Fruit fly (Drosophila melanogaster) whole organism, embryonic: ENCODE measurements around the gene CG15473.

Experiments used
- Bteb2 ChIP-seq: fragments of 200-800 bp; sonication (Bioruptor generic); optimal IDR thresholded peaks from 2 replicates; lab custom pipeline; 2016; ENCODE audit warnings: missing biosample characterization, missing genetic modification characterization
- CG13624 ChIP-seq: fragments of 200-800 bp; sonication (Bioruptor generic); optimal IDR thresholded peaks from 2 replicates; lab custom pipeline; 2016; ENCODE audit warnings: missing biosample characterization, missing genetic modification characterization
- CG13894 ChIP-seq: fragments of 200-800 bp; sonication (Bioruptor generic); optimal IDR thresholded peaks from 3 replicates; lab custom pipeline; 2018; ENCODE audit warnings: missing biosample characterization, mild to moderate bottlenecking, missing genetic modification characterization, moderate library complexity
- CG15479 ChIP-seq: fragments of 200-800 bp; sonication (Bioruptor generic); optimal IDR thresholded peaks from 3 replicates; lab custom pipeline; 2019; ENCODE audit warnings: missing biosample characterization, mild to moderate bottlenecking, missing genetic modification characterization, moderate library complexity
- CG16813 ChIP-seq: fragments of 200-800 bp; sonication (Bioruptor generic); IDR thresholded peaks from 3 replicates; pipeline ENCODE4 v1.3.6; 2022; ENCODE audit warnings: missing biosample characterization, missing genetic modification characterization; ENCODE audit not compliant: partially characterized antibody
- CG17912 ChIP-seq: fragments of 200-800 bp; sonication (Bioruptor generic); optimal IDR thresholded peaks from 2 replicates; lab custom pipeline; 2018; ENCODE audit warnings: missing biosample characterization, mild to moderate bottlenecking, missing genetic modification characterization
- CG2116 ChIP-seq: fragments of 200-800 bp; sonication (Bioruptor generic); optimal IDR thresholded peaks from 3 replicates; lab custom pipeline; 2018; ENCODE audit warnings: missing biosample characterization, mild to moderate bottlenecking, missing genetic modification characterization
- CG34376 ChIP-seq: fragments of 200-800 bp; sonication (Bioruptor generic); optimal IDR thresholded peaks from 2 replicates; lab custom pipeline; 2018; ENCODE audit warnings: missing biosample characterization, mild to moderate bottlenecking, missing genetic modification characterization
- CG3995 ChIP-seq: fragments of 200-800 bp; sonication (Bioruptor generic); optimal IDR thresholded peaks from 3 replicates; lab custom pipeline; 2016; ENCODE audit warnings: missing biosample characterization, missing genetic modification characterization
- CG4282 ChIP-seq: fragments of 200-800 bp; sonication (Bioruptor generic); optimal IDR thresholded peaks from 2 replicates; lab custom pipeline; 2016; ENCODE audit warnings: missing biosample characterization, missing genetic modification characterization
- CG6791 ChIP-seq: fragments of 200-800 bp; sonication (Bioruptor generic); IDR thresholded peaks from 3 replicates; pipeline ENCODE4 v1.3.6; 2022; ENCODE audit warnings: missing biosample characterization, missing genetic modification characterization; ENCODE audit not compliant: partially characterized antibody
- CG7987 ChIP-seq: fragments of 200-800 bp; sonication (Bioruptor generic); optimal IDR thresholded peaks from 2 replicates; lab custom pipeline; 2018; ENCODE audit warnings: missing biosample characterization, mild to moderate bottlenecking, missing genetic modification characterization, moderate library complexity
- Dp ChIP-seq: fragments of 200-800 bp; sonication (Bioruptor generic); optimal IDR thresholded peaks from 2 replicates; lab custom pipeline; 2018; ENCODE audit warnings: missing biosample characterization, mild to moderate bottlenecking, missing genetic modification characterization, moderate library complexity
- E2f2 ChIP-seq: fragments of 200-800 bp; sonication (Bioruptor generic); IDR thresholded peaks from 2 replicates; pipeline ENCODE4 v1.3.6; 2022; ENCODE audit warnings: missing biosample characterization, missing genetic modification characterization
- Eip74EF ChIP-seq, 2 experiments: fragments of 200-800 bp in 1 of 2; fragments of >200 bp in 1 of 2; sonication (Bioruptor generic) in 1 of 2; optimal IDR thresholded peaks; 2 replicates each; lab custom pipeline; 2017 to 2019; ENCODE audit warnings: missing biosample characterization in 2 of 2, missing genetic modification characterization in 2 of 2, mild to moderate bottlenecking in 1 of 2, moderate library complexity in 1 of 2
- Ets65A ChIP-seq: fragments of 200-800 bp; sonication (Bioruptor generic); peaks from one replicate; lab custom pipeline; 2016; ENCODE audit warnings: missing biosample characterization, missing genetic modification characterization
- Hey ChIP-seq: fragments of 200-800 bp; sonication (Bioruptor generic); optimal IDR thresholded peaks from 3 replicates; lab custom pipeline; 2018; ENCODE audit warnings: missing biosample characterization, mild to moderate bottlenecking, missing genetic modification characterization
- Jarid2 ChIP-seq: fragments of 200-800 bp; sonication (Bioruptor generic); optimal IDR thresholded peaks from 3 replicates; lab custom pipeline; 2017; ENCODE audit warnings: mild to moderate bottlenecking, missing biosample characterization, missing genetic modification reagents, missing genetic modification characterization
- Med ChIP-seq: fragments of 200-800 bp; sonication (Bioruptor generic); peaks from one replicate; lab custom pipeline; 2016; ENCODE audit warnings: missing biosample characterization, missing genetic modification characterization, mild to moderate bottlenecking, inconsistent platforms, moderate library complexity
- Pdp1 ChIP-seq, 2 experiments: fragments of 200-800 bp; sonication (Bioruptor generic); optimal IDR thresholded peaks; 3 replicates each; lab custom pipeline; 2016; ENCODE audit warnings: missing biosample characterization in 2 of 2, missing genetic modification characterization in 2 of 2, mild to moderate bottlenecking in 1 of 2, moderate library complexity in 1 of 2
- Trl ChIP-seq, 3 experiments: fragments of >200 bp in 2 of 3; fragments of 200-800 bp in 1 of 3; sonication (Bioruptor generic) in 1 of 3; optimal IDR thresholded peaks; 2 replicates in 1 of 3; 3 replicates in 2 of 3; lab custom pipeline; 2016 to 2017; ENCODE audit warnings: missing biosample characterization in 1 of 3, missing genetic modification characterization in 1 of 3
- Vsx1 ChIP-seq: fragments of 200-800 bp; sonication (Bioruptor generic); optimal IDR thresholded peaks from 2 replicates; lab custom pipeline; 2017; ENCODE audit warnings: missing biosample characterization, mild to moderate bottlenecking, missing genetic modification characterization, missing genetic modification reagents
- cg ChIP-seq: fragments of 200-800 bp; sonication (Bioruptor generic); optimal IDR thresholded peaks from 3 replicates; lab custom pipeline; 2019; ENCODE audit warnings: missing biosample characterization, mild to moderate bottlenecking, missing genetic modification characterization, moderate library complexity
- chinmo ChIP-seq: fragments of 200-800 bp; sonication (Bioruptor generic); IDR thresholded peaks from 4 replicates; pipeline ENCODE4 v1.3.6; 2022; ENCODE audit warnings: missing biosample characterization, missing genetic modification characterization; ENCODE audit not compliant: partially characterized antibody
- crol ChIP-seq: fragments of 200-800 bp; sonication (Bioruptor generic); IDR thresholded peaks from 2 replicates; pipeline ENCODE4 v1.3.6; 2022; ENCODE audit warnings: missing biosample characterization, missing genetic modification characterization
- cwo ChIP-seq: fragments of 200-800 bp; sonication (Bioruptor generic); optimal IDR thresholded peaks from 3 replicates; lab custom pipeline; 2017; ENCODE audit warnings: missing biosample characterization, missing genetic modification characterization, mild to moderate bottlenecking, moderate library complexity, missing genetic modification reagents
- eve ChIP-seq, 2 experiments: fragments of >200 bp; optimal IDR thresholded peaks; 2 replicates each; lab custom pipeline; 2017; ENCODE audit warnings: missing biosample characterization in 2 of 2, missing genetic modification characterization in 2 of 2
- exex ChIP-seq: fragments of 200-800 bp; sonication (Bioruptor generic); optimal IDR thresholded peaks from 4 replicates; lab custom pipeline; 2018; ENCODE audit warnings: missing biosample characterization, mild to moderate bottlenecking, missing genetic modification characterization, moderate library complexity
- ftz-f1 ChIP-seq: fragments of 200-800 bp; sonication (Bioruptor generic); optimal IDR thresholded peaks from 2 replicates; lab custom pipeline; 2016; ENCODE audit warnings: missing biosample characterization, missing genetic modification characterization
- grau ChIP-seq: fragments of 200-800 bp; optimal IDR thresholded peaks from 3 replicates; lab custom pipeline; 2019; ENCODE audit warnings: missing biosample characterization, mild to moderate bottlenecking, missing genetic modification characterization, moderate library complexity
- grn ChIP-seq: fragments of 200-800 bp; sonication (Bioruptor generic); optimal IDR thresholded peaks from 3 replicates; lab custom pipeline; 2017; ENCODE audit warnings: missing biosample characterization, missing genetic modification characterization
- ind ChIP-seq: fragments of 200-800 bp; sonication (Bioruptor generic); optimal IDR thresholded peaks from 3 replicates; lab custom pipeline; 2016; ENCODE audit warnings: missing biosample characterization, missing genetic modification characterization
- mirr ChIP-seq: fragments of 200-800 bp; sonication (Bioruptor generic); optimal IDR thresholded peaks from 3 replicates; lab custom pipeline; 2018; ENCODE audit warnings: missing biosample characterization, mild to moderate bottlenecking, missing genetic modification characterization
- psq ChIP-seq: fragments of 200-800 bp; sonication (Bioruptor generic); optimal IDR thresholded peaks from 2 replicates; lab custom pipeline; 2017; ENCODE audit warnings: missing biosample characterization, missing genetic modification characterization
- seq ChIP-seq: fragments of 200-800 bp; sonication (Bioruptor generic); IDR thresholded peaks from 2 replicates; pipeline ENCODE4 v1.3.6; 2022; ENCODE audit warnings: missing biosample characterization, missing genetic modification characterization
- slou ChIP-seq: fragments of 200-800 bp; sonication (Bioruptor generic); optimal IDR thresholded peaks from 3 replicates; lab custom pipeline; 2016; ENCODE audit warnings: missing biosample characterization, missing genetic modification characterization
- ssp ChIP-seq: fragments of 200-800 bp; sonication (Bioruptor generic); IDR thresholded peaks from 2 replicates; pipeline ENCODE4 v1.3.6; 2022; ENCODE audit warnings: missing biosample characterization, missing genetic modification characterization
- stwl ChIP-seq: fragments of 200-800 bp; sonication (Bioruptor generic); optimal IDR thresholded peaks from 3 replicates; lab custom pipeline; 2018; ENCODE audit warnings: missing biosample characterization, mild to moderate bottlenecking, missing genetic modification characterization, moderate library complexity
- sug ChIP-seq: fragments of 200-800 bp; optimal IDR thresholded peaks from 2 replicates; lab custom pipeline; 2019; ENCODE audit warnings: missing biosample characterization, mild to moderate bottlenecking, missing genetic modification characterization, moderate library complexity
- tna ChIP-seq: fragments of 200-800 bp; sonication (Bioruptor generic); IDR thresholded peaks from 2 replicates; pipeline ENCODE4 v1.3.6; 2022; ENCODE audit warnings: missing biosample characterization, missing genetic modification characterization; ENCODE audit not compliant: partially characterized antibody

Gene CG15473

DNA sequence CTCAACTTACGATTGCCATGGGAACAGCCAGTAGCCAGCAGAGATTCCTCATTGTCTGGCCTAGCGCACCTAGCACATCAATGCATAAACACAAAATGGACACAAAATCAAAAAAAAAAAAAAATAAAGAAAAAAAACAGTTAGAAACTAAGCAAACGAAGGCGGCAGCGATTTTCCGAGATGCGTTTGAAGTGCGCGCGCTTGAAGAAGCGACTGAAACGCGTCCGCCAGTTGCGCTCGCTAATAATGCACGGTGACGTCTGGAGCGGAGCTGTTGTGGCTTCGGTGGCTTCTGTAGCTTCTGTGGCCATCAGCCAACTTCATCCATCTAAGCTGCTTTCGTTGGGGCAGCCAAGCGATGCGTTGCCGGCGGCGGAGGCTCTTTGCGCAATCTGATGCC is at the start of gene CG15473:
TSS of gene CG15473 (minus strand) at position 101 of the 400 bp plus-strand sequence.
- TF ChIP-seq Eip74EF (GFP tag; optimal IDR thresholded peaks at IDR 0.05; lab: Kevin White, UChicago) (no peak), CG4282 (GFP tag; lab: Kevin White, UChicago) (no peak)

dm6 chrX:4702804-4703414 is 48.6 kb upstream of the CG15473 start:
- TF ChIP-seq Ets65A (no peak), eve (GFP tag; optimal IDR thresholded peaks at IDR 0.05; lab: Kevin White, UChicago) (no peak), CG6791 (GFP tag; lab: Robert Waterston, UW) (0 out of 3 replicates have a peak, but pooled peaks have one; percentile 13), cwo (GFP tag; lab: Kevin White, UChicago) (peak; percentile 77), ssp (GFP tag; lab: Robert Waterston, UW) (no peak), tna (GFP tag; lab: Robert Waterston, UW) (0 out of 2 replicates have a peak, but pooled peaks have one; percentile 11), Jarid2 (GFP tag; lab: Kevin White, UChicago) (no peak), CG15479 (GFP tag; lab: Kevin White, UChicago) (no peak), Vsx1 (GFP tag; lab: Kevin White, UChicago) (peak; percentile 45), psq (GFP tag; lab: Kevin White, UChicago) (peak; percentile 76), mirr (peak; percentile 1), cg (GFP tag; lab: Kevin White, UChicago) (peak; percentile 55), chinmo (0 out of 4 replicates have a peak, but pooled peaks have one; percentile 41), CG3995 (GFP tag; lab: Kevin White, UChicago) (peak; percentile 66), ind (GFP tag; lab: Kevin White, UChicago) (no peak), CG13624 (GFP tag; lab: Kevin White, UChicago) (no peak), Dp (GFP tag; lab: Kevin White, UChicago) (peak; percentile 25), CG17912 (peak; percentile 15), Pdp1 (GFP tag; optimal IDR thresholded peaks at IDR 0.05; lab: Kevin White, UChicago) (peak in 1 of 2 experiments; percentile 95), exex (tag; lab: Kevin White, UChicago) (peak; percentile 39), Hey (no peak), CG16813 (GFP tag; lab: Robert Waterston, UW) (no peak), CG13894 (peak; percentile 10), grn (peak; percentile 47), ftz-f1 (GFP tag; lab: Kevin White, UChicago) (peak; percentile 40), CG7987 (GFP tag; lab: Kevin White, UChicago) (peak; percentile 86), E2f2 (peak; percentile 44), sug (tag; lab: Kevin White, UChicago) (peak; percentile 13), seq (0 out of 2 replicates have a peak, but pooled peaks have one; percentile 20), crol (peak; percentile 31; the same call in 1 of the 2 replicates), Bteb2 (GFP tag; lab: Kevin White, UChicago) (no peak), slou (GFP tag; lab: Kevin White, UChicago) (no peak), Trl (optimal IDR thresholded peaks at IDR 0.05; lab: Kevin White, UChicago) (peak; percentile 31 to 57), Trl (GFP tag; optimal IDR thresholded peaks at IDR 0.05; lab: Kevin White, UChicago) (no peak), CG34376 (peak; percentile 58), CG2116 (GFP tag; lab: Kevin White, UChicago) (peak; percentile 95), grau (tag; lab: Kevin White, UChicago) (no peak), stwl (tag; lab: Kevin White, UChicago) (peak; percentile 9), Med (peak; percentile 66)
